Fruit fly (Drosophila melanogaster) Kc167 (cell line): ENCODE results near the gene CG43737.

ENCODE experiments used
- Myc ChIP-seq: fragments of >200 bp; optimal IDR thresholded peaks from 2 replicates; lab custom pipeline; 2017; ENCODE audit warnings: missing external identifiers
- Sin3A ChIP-seq: fragments of >200 bp; optimal IDR thresholded peaks from 2 replicates; lab custom pipeline; 2018; ENCODE audit warnings: missing external identifiers
- h ChIP-seq: fragments of >200 bp; optimal IDR thresholded peaks from 3 replicates; lab custom pipeline; 2018; ENCODE audit warnings: missing external identifiers
- insv ChIP-seq: fragments of >200 bp; optimal IDR thresholded peaks from 3 replicates; lab custom pipeline; 2018; ENCODE audit warnings: missing external identifiers
- psq ChIP-seq: fragments of >200 bp; optimal IDR thresholded peaks from 2 replicates; lab custom pipeline; 2017; ENCODE audit warnings: missing external identifiers
- ttk ChIP-seq: sonication (Bioruptor generic); optimal IDR thresholded peaks from 2 replicates; lab custom pipeline; 2017; ENCODE audit warnings: missing external identifiers

The CG43737 gene

DNA sequence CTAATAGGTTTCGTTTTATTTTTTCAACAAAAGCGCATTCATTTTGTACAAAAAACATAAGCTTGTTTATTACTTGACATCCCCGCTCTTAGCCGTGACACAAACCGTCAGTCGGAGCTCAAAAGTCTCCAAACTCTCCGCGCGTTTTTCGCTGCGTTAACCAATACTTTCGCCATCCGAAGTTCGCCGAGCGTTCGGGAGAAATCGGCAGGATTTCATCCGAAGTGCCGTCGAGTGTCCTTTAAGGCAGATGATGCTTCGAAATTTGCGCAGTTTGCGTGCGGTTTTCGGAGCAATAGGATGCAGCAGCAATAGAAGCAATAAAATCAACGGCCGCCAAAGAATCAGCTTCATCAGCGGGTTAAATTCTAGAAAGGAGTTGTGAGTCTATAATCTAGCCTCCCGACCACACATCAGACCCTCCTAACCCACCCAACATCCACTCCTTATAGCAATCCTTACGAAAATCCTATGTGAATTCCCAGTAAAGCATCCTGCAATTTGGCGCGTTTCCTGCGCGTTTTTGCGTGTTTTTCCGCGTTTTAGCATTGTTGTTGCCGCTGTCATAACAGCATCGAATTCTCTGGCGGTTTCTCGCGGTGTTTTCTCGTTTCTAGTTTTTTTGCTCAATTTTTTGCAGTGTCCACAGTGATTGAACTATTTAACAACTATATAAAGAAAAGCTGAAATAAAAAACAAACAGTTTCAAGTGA lies at the start of gene CG43737:
CG43737 (plus strand) TSS at position 271 of the 713 bp plus-strand sequence.
- TF ChIP-seq psq (lab: Kevin White, UChicago) (no peak), Sin3A (lab: Kevin White, UChicago) (no peak), h (no peak), Myc (no peak), insv (lab: Kevin White, UChicago) (no peak), ttk (no peak)

DNA sequence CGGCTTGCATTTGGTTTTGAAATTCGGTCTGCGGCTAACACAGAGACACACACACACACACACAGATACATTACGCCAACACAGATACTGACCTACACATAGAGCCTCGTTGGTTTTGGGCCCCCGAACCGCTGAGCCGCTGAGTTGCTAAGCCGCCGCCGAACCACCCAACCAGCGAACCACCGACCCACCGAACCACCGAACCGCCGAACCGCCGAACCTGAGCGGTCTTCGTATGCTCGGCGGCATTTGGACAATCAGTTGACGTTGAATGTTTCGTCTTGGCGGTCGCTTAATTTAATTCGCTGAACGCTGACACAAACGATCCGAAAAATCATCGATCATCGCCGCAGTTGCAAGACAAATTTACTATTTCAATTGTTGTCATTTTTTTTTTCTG lies 49.7 kb upstream of the CG43737 start, which contains the start of gene drd:
drd (plus strand) TSS at position 258 of the 400 bp plus-strand sequence.
- TF ChIP-seq insv (lab: Kevin White, UChicago), result no peak

DNA sequence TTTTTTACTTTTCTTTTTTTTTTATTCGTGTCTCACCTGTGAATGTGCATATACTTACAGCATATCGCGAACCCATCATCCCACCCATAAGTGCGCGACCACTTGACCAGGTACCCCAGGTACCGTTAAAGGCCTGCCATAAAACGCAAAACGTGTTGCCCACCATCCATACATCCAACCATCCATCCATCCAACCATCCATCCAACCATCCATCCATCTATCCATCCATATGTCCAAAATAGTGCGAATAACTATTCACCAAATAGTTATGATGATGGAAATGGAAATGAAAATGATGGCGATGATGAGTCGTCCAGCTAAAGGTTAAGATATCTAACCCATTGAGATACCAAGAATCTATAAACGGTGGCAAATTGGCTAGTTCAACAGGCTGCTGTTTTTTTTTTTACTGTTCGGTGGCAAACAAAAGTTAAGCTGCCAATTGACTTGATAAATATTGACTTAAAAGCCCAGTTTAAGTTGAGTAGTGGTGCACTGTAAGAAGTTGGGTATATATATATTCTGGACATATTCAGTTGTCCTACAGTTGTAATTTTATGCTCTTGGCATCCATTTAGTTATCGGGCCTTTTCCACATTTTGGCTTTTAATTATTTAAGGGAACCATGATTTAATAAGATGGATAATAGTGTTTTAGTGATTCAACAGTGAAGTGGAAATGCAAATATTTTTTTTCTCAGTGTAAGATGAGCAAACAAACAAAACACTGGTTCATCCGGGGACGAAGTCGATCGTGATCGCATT lies 47.2 kb upstream of the CG43737 start:
- no peak for TF ChIP-seq insv (lab: Kevin White, UChicago)
- no peak for TF ChIP-seq ttk
- TF ChIP-seq h, result no peak
- no peak for TF ChIP-seq Sin3A (lab: Kevin White, UChicago)
- TF ChIP-seq psq (lab: Kevin White, UChicago), result no peak
- no peak for TF ChIP-seq Myc

DNA sequence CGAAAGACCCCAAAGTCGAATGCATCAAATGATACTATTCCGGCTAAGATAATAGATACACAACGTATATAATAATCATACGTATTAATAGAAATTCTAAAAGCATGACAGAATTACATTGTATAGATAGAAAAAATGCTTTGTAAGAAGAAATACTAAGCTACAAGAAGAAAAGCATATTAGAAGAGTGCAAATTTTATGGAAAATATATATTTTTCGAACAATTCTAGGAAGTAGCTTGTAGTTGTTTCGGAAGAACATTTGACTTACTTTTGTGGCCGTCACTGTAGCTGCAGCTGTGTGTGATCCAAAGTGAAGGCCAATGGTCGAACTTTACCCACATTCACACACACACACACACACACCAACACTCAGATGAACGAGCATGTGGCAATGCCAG lies 43.2 kb upstream of the CG43737 start:
- no peak for TF ChIP-seq h
- no peak for TF ChIP-seq ttk
- no peak for TF ChIP-seq Myc
- no peak for TF ChIP-seq Sin3A (lab: Kevin White, UChicago)
- no peak for TF ChIP-seq insv (lab: Kevin White, UChicago)
- no peak for TF ChIP-seq psq (lab: Kevin White, UChicago)

dm6 chrX:15137241-15137640 lies 38.0 kb upstream of the CG43737 start:
- TF ChIP-seq h (no peak), ttk (no peak), insv (lab: Kevin White, UChicago) (no peak), Myc (no peak), psq (lab: Kevin White, UChicago) (no peak), Sin3A (lab: Kevin White, UChicago) (no peak)

DNA sequence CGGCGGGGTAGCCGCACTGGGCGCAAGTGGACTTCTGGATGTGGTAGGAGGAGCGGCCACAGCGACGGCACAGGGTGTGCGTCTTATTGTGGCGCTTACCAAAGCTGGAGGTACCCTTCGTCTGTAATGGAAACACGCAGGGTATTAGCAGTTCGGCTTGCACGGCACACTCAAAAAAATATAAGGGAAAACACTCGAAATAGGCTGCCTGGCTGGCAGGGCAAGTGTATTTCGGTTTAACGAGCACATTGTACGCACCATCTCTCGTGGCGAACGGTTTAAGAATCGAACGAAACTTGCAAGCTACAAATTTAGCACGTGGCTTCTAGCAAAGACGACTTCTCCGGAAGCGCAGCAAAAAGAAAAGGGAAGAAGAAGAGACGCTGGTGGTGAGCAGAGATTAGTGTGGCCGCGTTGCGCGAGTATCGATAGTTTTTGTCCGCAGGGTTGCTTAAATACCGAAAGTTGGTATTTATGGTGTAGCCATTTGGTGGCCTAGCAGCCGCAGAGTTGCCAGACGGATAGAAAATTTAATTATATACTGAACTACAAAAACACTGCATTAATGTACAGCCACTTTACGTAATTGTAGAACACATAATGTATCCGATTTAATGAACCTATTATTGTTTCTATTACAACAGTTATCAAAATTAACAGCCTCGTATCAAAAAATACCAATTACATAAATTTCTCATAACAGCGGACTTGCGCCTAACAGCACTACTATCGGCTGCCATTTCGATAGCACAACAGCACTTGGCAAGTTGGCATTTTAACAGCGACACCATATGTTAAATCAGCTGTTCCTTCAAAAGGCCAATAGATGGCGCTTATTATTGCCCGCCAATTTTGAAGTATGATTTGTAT lies 36.0 kb upstream of the CG43737 start, which contains the start of gene RpL37-1:
RpL37-1 (minus strand) TSS at position 374 of the 870 bp plus-strand sequence.
- no peak for TF ChIP-seq insv (lab: Kevin White, UChicago)
- no peak for TF ChIP-seq h
- TF ChIP-seq ttk, result no peak
- no peak for TF ChIP-seq Myc
- TF ChIP-seq Sin3A (lab: Kevin White, UChicago), result no peak
- TF ChIP-seq psq (lab: Kevin White, UChicago), result no peak

DNA sequence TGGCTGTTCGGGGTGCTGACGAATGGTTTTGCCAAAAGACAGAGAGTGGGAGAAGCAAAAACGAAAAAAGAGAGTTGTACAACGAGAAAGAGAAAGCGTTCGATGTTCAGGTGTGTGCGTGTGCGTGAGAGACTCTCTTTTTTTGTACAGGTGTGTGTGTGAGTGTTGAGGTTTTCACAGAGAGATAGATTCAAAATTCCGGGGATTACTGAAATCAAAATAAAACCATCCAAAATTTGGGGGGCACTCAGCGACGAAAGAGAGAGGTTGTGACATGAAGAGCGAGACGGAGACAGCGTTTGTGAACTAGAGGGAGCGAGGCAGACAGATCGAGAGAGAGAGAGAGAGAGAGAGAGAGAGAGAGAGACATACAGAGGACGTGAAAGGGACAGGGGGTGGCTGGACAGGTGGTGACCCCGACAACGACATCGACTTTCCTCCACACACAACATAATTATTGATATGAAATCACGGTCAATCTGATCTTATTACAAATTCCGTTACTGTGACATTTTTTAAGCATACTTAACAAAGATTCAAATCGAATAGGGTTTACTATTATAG lies 31.9 kb upstream of the CG43737 start:
- no peak for TF ChIP-seq h
- TF ChIP-seq Myc, result no peak
- TF ChIP-seq ttk, result no peak
- no peak for TF ChIP-seq Sin3A (lab: Kevin White, UChicago)
- no peak for TF ChIP-seq insv (lab: Kevin White, UChicago)
- TF ChIP-seq psq (lab: Kevin White, UChicago), result no peak

DNA sequence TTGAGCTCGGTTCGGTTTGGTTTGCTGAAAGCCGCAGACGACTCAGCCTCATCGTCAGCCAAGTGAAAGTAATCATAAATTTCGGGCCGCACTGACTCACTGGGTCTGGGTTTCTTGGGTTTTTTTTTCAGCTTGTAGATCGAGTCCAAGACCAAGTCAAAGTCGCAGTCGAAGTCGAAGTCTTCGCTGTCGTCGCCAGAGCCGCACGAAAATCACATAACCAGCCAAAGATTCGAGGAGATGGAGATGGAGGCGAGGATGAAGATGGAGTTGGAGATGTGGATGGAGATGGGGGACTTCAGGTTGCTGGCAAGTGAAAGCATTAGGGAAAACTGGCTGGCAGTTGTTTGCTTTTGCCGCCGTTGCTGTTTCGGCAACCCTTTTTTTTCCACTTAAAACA lies 28.2 kb upstream of the CG43737 start:
- no peak for TF ChIP-seq psq (lab: Kevin White, UChicago)
- no peak for TF ChIP-seq insv (lab: Kevin White, UChicago)
- TF ChIP-seq Sin3A (lab: Kevin White, UChicago), result no peak
- no peak for TF ChIP-seq ttk
- no peak for TF ChIP-seq Myc
- no peak for TF ChIP-seq h

dm6 chrX:15150261-15150660 lies 25.0 kb upstream of the CG43737 start:
- TF ChIP-seq psq (lab: Kevin White, UChicago), result no peak
- no peak for TF ChIP-seq ttk
- no peak for TF ChIP-seq Myc
- TF ChIP-seq insv (lab: Kevin White, UChicago), result no peak

- TF ChIP-seq h, result no peak
- no peak for TF ChIP-seq Myc
- TF ChIP-seq psq (lab: Kevin White, UChicago), result no peak
- TF ChIP-seq insv (lab: Kevin White, UChicago), result no peak
- no peak for TF ChIP-seq ttk
- no peak for TF ChIP-seq Sin3A (lab: Kevin White, UChicago)
Observed at dm6 chrX:15152058-15152457, 23.2 kb upstream of the CG43737 start.

dm6 chrX:15156286-15156685 lies 19.0 kb upstream of the CG43737 start:
- TF ChIP-seq Sin3A (lab: Kevin White, UChicago) (no peak), psq (lab: Kevin White, UChicago) (no peak), insv (lab: Kevin White, UChicago) (no peak), h (no peak), ttk (no peak), Myc (no peak)

DNA sequence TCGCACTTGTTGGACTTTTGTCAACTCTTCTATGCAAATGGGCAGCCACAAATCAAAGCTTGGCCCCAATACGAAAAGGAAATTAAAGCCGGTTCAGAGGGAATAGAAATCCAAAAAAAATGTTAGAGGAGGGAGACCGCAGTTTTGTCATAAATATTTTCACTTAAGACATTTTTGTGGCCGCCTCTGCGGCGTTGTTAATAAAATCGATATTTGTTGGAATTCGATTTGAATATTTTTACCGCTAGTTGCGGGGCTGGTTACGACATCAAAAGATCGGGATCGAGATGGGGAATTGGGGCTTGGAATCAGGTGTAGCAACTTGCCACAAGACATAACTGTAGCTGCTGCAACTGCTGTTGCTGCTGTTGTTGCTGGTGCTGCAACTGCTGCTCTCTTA lies 18.0 kb upstream of the CG43737 start:
- TF ChIP-seq psq (lab: Kevin White, UChicago), result no peak
- TF ChIP-seq insv (lab: Kevin White, UChicago), result no peak
- TF ChIP-seq Myc, result no peak
- TF ChIP-seq h, result no peak
- TF ChIP-seq ttk, result no peak
- TF ChIP-seq Sin3A (lab: Kevin White, UChicago), result no peak
